Worm (Caenorhabditis elegans): ENCODE results near the gene nhr-285.
"Not testable (repeated sequence)": the region's sequence is repeated elsewhere in the genome, so short reads cannot be mapped to it uniquely, and the experiment has no call there.

nhr-285 gene

ce11 chrV:15752941-15753340 lies 26.1 kb downstream of the nhr-285 start, which contains the start of gene str-5:
Gene str-5, plus strand, starts transcription at chrV:15753241.
- TF ChIP-seq W03F9.2, dao-5, him-1 (tag; optimal IDR thresholded peaks at IDR 0.05): not testable (repeated sequence)

- TF ChIP-seq W03F9.2 (tag; optimal IDR thresholded peaks at IDR 0.05) (no peak), dao-5 (tag; optimal IDR thresholded peaks at IDR 0.05) (no peak), him-1 (tag; optimal IDR thresholded peaks at IDR 0.05) (no peak)
These were observed 27.0 kb downstream of the nhr-285 start, which contains the start of gene str-43 for ce11 chrV:15752049-15752448. Gene str-43, minus strand, starts transcription at chrV:15752149.

- TF ChIP-seq dao-5 (tag; optimal IDR thresholded peaks at IDR 0.05) (no peak), him-1 (tag; optimal IDR thresholded peaks at IDR 0.05) (no peak), W03F9.2 (tag; optimal IDR thresholded peaks at IDR 0.05) (no peak)
These were observed 28.9 kb downstream of the nhr-285 start, which contains the start of gene str-6 for ce11 chrV:15750130-15750529. Gene str-6, minus strand, starts transcription at chrV:15750230.

ce11 chrV:15748343-15748742 lies 30.7 kb downstream of the nhr-285 start, which contains the start of gene T23D5.8:
Gene T23D5.8, minus strand, starts transcription at chrV:15748443.
- not testable (repeated sequence) for TF ChIP-seq him-1, W03F9.2, dao-5 (tag; optimal IDR thresholded peaks at IDR 0.05)

- not testable (repeated sequence) for TF ChIP-seq W03F9.2, dao-5, him-1 (tag; optimal IDR thresholded peaks at IDR 0.05)
These were observed 34.7 kb downstream of the nhr-285 start, which contains the start of gene str-19 for ce11 chrV:15744366-15744765. Gene str-19, minus strand, starts transcription at chrV:15744466.

ce11 chrV:15741851-15742250 lies 37.2 kb downstream of the nhr-285 start, which contains the start of gene str-18:
Gene str-18, minus strand, starts transcription at chrV:15741951.
- TF ChIP-seq W03F9.2 (tag; optimal IDR thresholded peaks at IDR 0.05) (no peak), him-1 (tag; optimal IDR thresholded peaks at IDR 0.05) (no peak), dao-5 (tag; optimal IDR thresholded peaks at IDR 0.05) (no peak)

- no peak for TF ChIP-seq W03F9.2 (tag; optimal IDR thresholded peaks at IDR 0.05)
- TF ChIP-seq him-1 (tag; optimal IDR thresholded peaks at IDR 0.05), result no peak
- no peak for TF ChIP-seq dao-5 (tag; optimal IDR thresholded peaks at IDR 0.05)
These were observed 43.3 kb downstream of the nhr-285 start, which contains the start of gene str-27 for ce11 chrV:15735720-15736119. Gene str-27, minus strand, starts transcription at chrV:15735820.

- TF ChIP-seq W03F9.2 (tag; optimal IDR thresholded peaks at IDR 0.05) (no peak), him-1 (tag; optimal IDR thresholded peaks at IDR 0.05) (no peak), dao-5 (tag; optimal IDR thresholded peaks at IDR 0.05) (no peak)
These were observed 45.5 kb downstream of the nhr-285 start, which contains the start of gene T23D5.3 for ce11 chrV:15733568-15733967. Gene T23D5.3, minus strand, starts transcription at chrV:15733668.

ce11 chrV:15733020-15733419 lies 46.0 kb downstream of the nhr-285 start:
- TF ChIP-seq W03F9.2 (tag; optimal IDR thresholded peaks at IDR 0.05) (no peak), dao-5 (tag; optimal IDR thresholded peaks at IDR 0.05) (no peak), him-1 (tag; optimal IDR thresholded peaks at IDR 0.05) (no peak)

- TF ChIP-seq him-1 (tag; optimal IDR thresholded peaks at IDR 0.05), result no peak
These were observed 46.8 kb downstream of the nhr-285 start, which contains the start of gene str-38 for ce11 chrV:15732209-15732608. Gene str-38, minus strand, starts transcription at chrV:15732309.

ce11 chrV:15730459-15730858 lies 48.6 kb downstream of the nhr-285 start, which contains the start of gene Y6E2A.10:
Gene Y6E2A.10, minus strand, starts transcription at chrV:15730559.
- TF ChIP-seq dao-5 (tag; optimal IDR thresholded peaks at IDR 0.05) (no peak), W03F9.2 (tag; optimal IDR thresholded peaks at IDR 0.05) (no peak), him-1 (tag; optimal IDR thresholded peaks at IDR 0.05) (no peak)

Measured in whole organism, L4/young adult.